Worm (Caenorhabditis elegans) whole organism, early embryonic: ENCODE results near the gene atg-13.

Experiments
- B0310.2 ChIP-seq: sonication (generic microtip); optimal IDR thresholded peaks from 2 replicates; lab custom pipeline; 2016; ENCODE audit warnings: mild to moderate bottlenecking, missing genetic modification characterization, missing compliant biosample characterization
- F13C5.2 ChIP-seq: sonication (generic microtip); optimal IDR thresholded peaks from 2 replicates; lab custom pipeline; 2017; ENCODE audit warnings: mild to moderate bottlenecking, missing genetic modification characterization, inconsistent platforms, missing compliant biosample characterization
- aly-1 ChIP-seq: sonication (generic microtip); optimal IDR thresholded peaks from 2 replicates; lab custom pipeline; 2016; ENCODE audit warnings: missing genetic modification characterization, missing compliant biosample characterization
- ama-1 ChIP-seq: fragments of 150-350 bp; optimal IDR thresholded peaks from 2 replicates; lab custom pipeline; 2014
- ets-7 ChIP-seq: sonication (generic microtip); optimal IDR thresholded peaks from 2 replicates; lab custom pipeline; 2016; ENCODE audit warnings: missing genotype, missing genetic modification characterization, missing compliant biosample characterization
- flt-1 ChIP-seq: fragments of 200-800 bp; sonication (Bioruptor generic); IDR thresholded peaks from 2 replicates; pipeline ENCODE4 v1.3.6; 2022; ENCODE audit warnings: missing genetic modification characterization, missing compliant biosample characterization
- hmg-4 ChIP-seq: fragments of 200-800 bp; sonication (Bioruptor generic); optimal IDR thresholded peaks from 2 replicates; lab custom pipeline; 2018; ENCODE audit warnings: mild to moderate bottlenecking, missing genetic modification characterization, missing compliant biosample characterization
- scrt-1 ChIP-seq: fragments of 200-800 bp; sonication (Bioruptor generic); IDR thresholded peaks from 2 replicates; pipeline ENCODE4 v1.3.6; 2022; ENCODE audit warnings: missing genetic modification characterization, missing compliant biosample characterization
- sea-1 ChIP-seq: fragments of 200-800 bp; sonication (Bioruptor generic); conservative IDR thresholded peaks from 2 replicates; pipeline ENCODE4 v1.3.6; 2022; ENCODE audit warnings: missing genetic modification characterization, missing compliant biosample characterization
- tra-4 ChIP-seq: sonication (generic microtip); optimal IDR thresholded peaks from 2 replicates; lab custom pipeline; 2017; ENCODE audit warnings: missing genetic modification characterization, missing compliant biosample characterization

- no peak for TF ChIP-seq sea-1 (GFP tag; lab: Robert Waterston, UW)
- no peak for TF ChIP-seq tra-4
- no peak for TF ChIP-seq scrt-1
- TF ChIP-seq aly-1 (tag; lab: Kevin White, UChicago): no peak
- TF ChIP-seq B0310.2 (tag; lab: Kevin White, UChicago): no peak
- TF ChIP-seq F13C5.2 (tag; lab: Kevin White, UChicago): no peak
- TF ChIP-seq hmg-4 (GFP tag; lab: Kevin White, UChicago): no peak
- TF ChIP-seq ama-1 (lab: Kevin White, UChicago): no peak
- no peak for TF ChIP-seq flt-1
- TF ChIP-seq ets-7: no peak
Observed at ce11 chrIII:8164771-8165170, 6.8 kb upstream of the atg-13 start.
